Worm (Caenorhabditis elegans) whole organism, late embryonic: ENCODE data around the gene fbxa-59.

Experiments used
- K02D7.2 ChIP-seq: sonication (generic microtip); optimal IDR thresholded peaks from 2 replicates; lab custom pipeline; 2017; ENCODE audit warnings: mild to moderate bottlenecking, missing genetic modification characterization, missing compliant biosample characterization
- ama-1 ChIP-seq: fragments of 150-350 bp; optimal IDR thresholded peaks from 2 replicates; lab custom pipeline; 2014
- ceh-14 ChIP-seq: sonication (generic microtip); optimal IDR thresholded peaks from 2 replicates; lab custom pipeline; 2016; ENCODE audit warnings: missing genotype, missing genetic modification characterization, missing compliant biosample characterization
- ceh-18 ChIP-seq: sonication (generic microtip); optimal IDR thresholded peaks from 2 replicates; lab custom pipeline; 2016; ENCODE audit warnings: missing genetic modification characterization, missing compliant biosample characterization
- ceh-19 ChIP-seq: fragments of 200-800 bp; sonication (Bioruptor generic); optimal IDR thresholded peaks from 2 replicates; lab custom pipeline; 2018; ENCODE audit warnings: mild to moderate bottlenecking, missing genetic modification characterization, missing compliant biosample characterization
- ceh-2 ChIP-seq: sonication (generic microtip); optimal IDR thresholded peaks from 2 replicates; lab custom pipeline; 2016; ENCODE audit warnings: missing genotype, missing genetic modification characterization, missing compliant biosample characterization
- ceh-22 ChIP-seq: sonication (generic microtip); optimal IDR thresholded peaks from 2 replicates; lab custom pipeline; 2017; ENCODE audit warnings: missing biosample characterization, missing genetic modification characterization
- ceh-45 ChIP-seq: fragments of 200-800 bp; sonication (Bioruptor generic); IDR thresholded peaks from 2 replicates; pipeline ENCODE4 v1.3.6; 2022; ENCODE audit warnings: missing genetic modification reagents, missing genetic modification characterization, missing compliant biosample characterization
- ceh-48 ChIP-seq: sonication (generic microtip); optimal IDR thresholded peaks from 2 replicates; lab custom pipeline; 2016; ENCODE audit warnings: missing genetic modification characterization, inconsistent platforms, missing compliant biosample characterization
- ceh-6 ChIP-seq: fragments of 200-800 bp; sonication (Bioruptor generic); optimal IDR thresholded peaks from 2 replicates; lab custom pipeline; 2018; ENCODE audit warnings: mild to moderate bottlenecking, missing genetic modification characterization, missing compliant biosample characterization
- ceh-9 ChIP-seq: sonication (generic microtip); optimal IDR thresholded peaks from 2 replicates; lab custom pipeline; 2016; ENCODE audit warnings: mild to moderate bottlenecking, missing genetic modification characterization, inconsistent platforms, missing compliant biosample characterization
- dve-1 ChIP-seq: sonication (generic microtip); optimal IDR thresholded peaks from 2 replicates; lab custom pipeline; 2017; ENCODE audit warnings: antibody characterized with exemption, mild to moderate bottlenecking, missing genetic modification characterization, missing compliant biosample characterization
- elt-2 ChIP-seq: sonication (generic microtip); optimal IDR thresholded peaks from 2 replicates; lab custom pipeline; 2016; ENCODE audit warnings: missing genetic modification reagents, missing genetic modification characterization, missing compliant biosample characterization
- elt-4 ChIP-seq: sonication (generic microtip); optimal IDR thresholded peaks from 2 replicates; lab custom pipeline; 2016; ENCODE audit warnings: missing genetic modification characterization, missing compliant biosample characterization
- ets-4 ChIP-seq: sonication (generic microtip); optimal IDR thresholded peaks from 2 replicates; lab custom pipeline; 2016; ENCODE audit warnings: missing genetic modification characterization, missing compliant biosample characterization
- eyg-1 ChIP-seq: sonication (generic microtip); optimal IDR thresholded peaks from 2 replicates; lab custom pipeline; 2016; ENCODE audit warnings: missing genotype, missing genetic modification characterization, missing compliant biosample characterization
- fax-1 ChIP-seq: sonication (generic microtip); optimal IDR thresholded peaks from 2 replicates; lab custom pipeline; 2016; ENCODE audit warnings: missing genotype, missing genetic modification characterization, missing compliant biosample characterization
- gmeb-2 ChIP-seq: sonication (generic microtip); optimal IDR thresholded peaks from 2 replicates; lab custom pipeline; 2016; ENCODE audit warnings: missing genetic modification characterization, inconsistent platforms, missing compliant biosample characterization
- hlh-13 ChIP-seq: fragments of 200-800 bp; sonication (Bioruptor generic); optimal IDR thresholded peaks from 2 replicates; lab custom pipeline; 2018; ENCODE audit warnings: mild to moderate bottlenecking, missing genetic modification characterization, missing compliant biosample characterization
- lim-6 ChIP-seq: sonication (generic microtip); optimal IDR thresholded peaks from 2 replicates; lab custom pipeline; 2016; ENCODE audit warnings: missing genetic modification characterization, missing compliant biosample characterization
- mec-3 ChIP-seq: sonication (generic microtip); optimal IDR thresholded peaks from 2 replicates; lab custom pipeline; 2016; ENCODE audit warnings: borderline replicate concordance, missing genetic modification characterization, missing compliant biosample characterization
- nhr-11 ChIP-seq: fragments of 150-350 bp; optimal IDR thresholded peaks from 2 replicates; lab custom pipeline; 2014; ENCODE audit warnings: missing biosample characterization, missing genetic modification characterization
- npax-4 ChIP-seq: sonication (generic microtip); optimal IDR thresholded peaks from 2 replicates; lab custom pipeline; 2016; ENCODE audit warnings: missing genetic modification characterization, missing compliant biosample characterization
- odd-2 ChIP-seq: sonication (generic microtip); optimal IDR thresholded peaks from 2 replicates; lab custom pipeline; 2017; ENCODE audit warnings: antibody characterized with exemption, mild to moderate bottlenecking, missing genetic modification characterization, missing compliant biosample characterization
- pax-1 ChIP-seq: fragments of 150-350 bp; optimal IDR thresholded peaks from 2 replicates; lab custom pipeline; 2014; ENCODE audit warnings: missing biosample characterization, missing genetic modification characterization
- pha-2 ChIP-seq: sonication (generic microtip); optimal IDR thresholded peaks from 2 replicates; lab custom pipeline; 2017; ENCODE audit warnings: mild to moderate bottlenecking, missing genetic modification characterization, missing compliant biosample characterization
- pha-4 ChIP-seq: fragments of 150-350 bp; optimal IDR thresholded peaks from 2 replicates; lab custom pipeline; 2018; ENCODE audit warnings: missing biosample characterization, missing genetic modification reagents, missing genetic modification characterization
- pros-1 ChIP-seq: fragments of 150-350 bp; optimal IDR thresholded peaks from 2 replicates; lab custom pipeline; 2014; ENCODE audit warnings: missing biosample characterization, missing genetic modification reagents, missing genetic modification characterization
- sdc-2 ChIP-seq: sonication (generic microtip); optimal IDR thresholded peaks from 2 replicates; lab custom pipeline; 2016; ENCODE audit warnings: missing genotype, missing genetic modification characterization, missing compliant biosample characterization
- sox-2 ChIP-seq: fragments of 200-800 bp; sonication (Bioruptor generic); IDR thresholded peaks from 2 replicates; pipeline ENCODE4 v1.3.6; 2022; ENCODE audit warnings: missing genetic modification reagents, missing genetic modification characterization, missing compliant biosample characterization
- tbx-7 ChIP-seq: sonication (generic microtip); optimal IDR thresholded peaks from 2 replicates; lab custom pipeline; 2016; ENCODE audit warnings: missing genotype, missing genetic modification characterization, missing compliant biosample characterization
- ttx-3 ChIP-seq: sonication (generic microtip); optimal IDR thresholded peaks from 2 replicates; lab custom pipeline; 2016; ENCODE audit warnings: missing genetic modification reagents, missing genetic modification characterization, missing compliant biosample characterization
- unc-3 ChIP-seq, 2 experiments: fragments of 200-800 bp in 1 of 2; sonication (Bioruptor generic) in 1 of 2; sonication (generic microtip) in 1 of 2; conservative IDR thresholded peaks in 1 of 2; optimal IDR thresholded peaks in 1 of 2; 2 replicates each; pipeline versions ENCODE4 v1.3.6 to Lab custom; 2016 to 2022; ENCODE audit warnings: missing compliant biosample characterization in 2 of 2, missing genetic modification characterization in 2 of 2, missing genetic modification reagents in 1 of 2
- unc-42 ChIP-seq: sonication (generic microtip); optimal IDR thresholded peaks from 2 replicates; lab custom pipeline; 2016; ENCODE audit warnings: missing genotype, missing genetic modification characterization, missing compliant biosample characterization
- unc-55 ChIP-seq: sonication (generic microtip); optimal IDR thresholded peaks from 2 replicates; lab custom pipeline; 2017; ENCODE audit warnings: missing biosample characterization, missing genetic modification reagents, missing genetic modification characterization
- unc-86 ChIP-seq: sonication (generic microtip); optimal IDR thresholded peaks from 2 replicates; lab custom pipeline; 2016; ENCODE audit warnings: missing genetic modification characterization, missing compliant biosample characterization
- ztf-16 ChIP-seq: sonication (generic microtip); optimal IDR thresholded peaks from 2 replicates; lab custom pipeline; 2017; ENCODE audit warnings: missing genetic modification characterization, missing compliant biosample characterization

The fbxa-59 gene

ce11 chrIII:978889-979288, 35.6 kb upstream of the fbxa-59 start:
- TF ChIP-seq pha-4 (tag; lab: Kevin White, UChicago): no peak
- no peak for TF ChIP-seq ama-1 (lab: Kevin White, UChicago)
- no peak for TF ChIP-seq ceh-2 (tag; lab: Kevin White, UChicago)
- TF ChIP-seq ceh-14: no peak
- TF ChIP-seq, all 69 proteins: peak for 0

- TF ChIP-seq mec-3 (peak; percentile 27), elt-4 (no peak)
These were observed 27.7 kb upstream of the fbxa-59 start for ce11 chrIII:970928-971327.

- TF ChIP-seq pha-2 (tag; lab: Kevin White, UChicago) (no peak), ceh-2 (tag; lab: Kevin White, UChicago) (no peak), ceh-22 (tag; lab: Kevin White, UChicago) (no peak), dve-1 (tag; lab: Kevin White, UChicago) (no peak), ceh-19 (GFP tag; lab: Kevin White, UChicago) (no peak), K02D7.2 (no peak), elt-2 (tag; lab: Kevin White, UChicago) (no peak)
These were observed 23.0 kb upstream of the fbxa-59 start for ce11 chrIII:966259-966658.

- TF ChIP-seq nhr-11: no peak
- TF ChIP-seq pros-1 (tag; lab: Kevin White, UChicago): no peak
- no peak for TF ChIP-seq gmeb-2
- no peak for TF ChIP-seq odd-2 (tag; lab: Kevin White, UChicago)
- TF ChIP-seq dve-1 (tag; lab: Kevin White, UChicago): no peak
- TF ChIP-seq ceh-45: no peak
- no peak for TF ChIP-seq ceh-22 (tag; lab: Kevin White, UChicago)
- no peak for TF ChIP-seq tbx-7 (tag; lab: Kevin White, UChicago)
These were observed 21.4 kb upstream of the fbxa-59 start for ce11 chrIII:964637-965036.

ce11 chrIII:961948-962347, 18.7 kb upstream of the fbxa-59 start, which contains the start of gene fbxa-51:
TSS of gene fbxa-51 (plus strand) at chrIII:962269.
- TF ChIP-seq mec-3: no peak

- TF ChIP-seq ttx-3: no peak
These were observed 12.7 kb upstream of the fbxa-59 start, which contains the start of gene fbxa-54 for ce11 chrIII:955981-956380. TSS of gene fbxa-54 (plus strand) at chrIII:956334.

- no peak for TF ChIP-seq unc-42 (tag; lab: Kevin White, UChicago)
- TF ChIP-seq ceh-48 (tag; lab: Kevin White, UChicago): no peak
- no peak for TF ChIP-seq unc-3 (GFP tag; conservative IDR thresholded peaks at IDR 0.05; lab: Robert Waterston, UW)
- TF ChIP-seq unc-3 (tag; optimal IDR thresholded peaks at IDR 0.05; lab: Kevin White, UChicago): no peak
- no peak for TF ChIP-seq npax-4 (tag; lab: Kevin White, UChicago)
- TF ChIP-seq dve-1 (tag; lab: Kevin White, UChicago): no peak
- TF ChIP-seq elt-4: no peak
- no peak for TF ChIP-seq hlh-13 (GFP tag; lab: Kevin White, UChicago)
- TF ChIP-seq ets-4: no peak
- TF ChIP-seq unc-86: no peak
These were observed 11.3 kb upstream of the fbxa-59 start, which contains the start of the genes T12B5.15 and T12B5.14 for ce11 chrIII:954553-954952. TSS of gene T12B5.15 (minus strand) at chrIII:954653. TSS of gene T12B5.14 (plus strand) at chrIII:954873.

ce11 chrIII:952184-952583, 8.9 kb upstream of the fbxa-59 start, which contains the start of gene fbxa-10:
TSS of gene fbxa-10 (plus strand) at chrIII:952390.
- TF ChIP-seq sox-2 (GFP tag; lab: Robert Waterston, UW) (no peak), unc-55 (GFP tag; lab: Kevin White, UChicago) (no peak), ceh-18 (tag; lab: Kevin White, UChicago) (no peak), dve-1 (tag; lab: Kevin White, UChicago) (no peak), sdc-2 (no peak), ceh-9 (no peak), lim-6 (tag; lab: Kevin White, UChicago) (no peak), eyg-1 (no peak), ceh-6 (GFP tag; lab: Kevin White, UChicago) (no peak), ztf-16 (tag; lab: Kevin White, UChicago) (no peak), fax-1 (tag; lab: Kevin White, UChicago) (no peak), pax-1 (tag; lab: Kevin White, UChicago) (no peak)
